Worm (Caenorhabditis elegans) whole organism, early embryonic: Measurements from ENCODE around the gene epg-3.

Experiments used
- B0310.2 ChIP-seq: sonication (generic microtip); optimal IDR thresholded peaks from 2 replicates; lab custom pipeline; 2016; ENCODE audit warnings: mild to moderate bottlenecking, missing genetic modification characterization, missing compliant biosample characterization
- F13C5.2 ChIP-seq: sonication (generic microtip); optimal IDR thresholded peaks from 2 replicates; lab custom pipeline; 2017; ENCODE audit warnings: mild to moderate bottlenecking, missing genetic modification characterization, inconsistent platforms, missing compliant biosample characterization
- aly-1 ChIP-seq: sonication (generic microtip); optimal IDR thresholded peaks from 2 replicates; lab custom pipeline; 2016; ENCODE audit warnings: missing genetic modification characterization, missing compliant biosample characterization
- ama-1 ChIP-seq: fragments of 150-350 bp; optimal IDR thresholded peaks from 2 replicates; lab custom pipeline; 2014
- ceh-13 ChIP-seq: fragments of 200-800 bp; sonication (Bioruptor generic); optimal IDR thresholded peaks from 2 replicates; lab custom pipeline; 2018; ENCODE audit warnings: mild to moderate bottlenecking, missing genetic modification characterization, missing compliant biosample characterization
- ceh-36 ChIP-seq: sonication (generic microtip); optimal IDR thresholded peaks from 2 replicates; lab custom pipeline; 2016; ENCODE audit warnings: missing genetic modification characterization, inconsistent platforms, missing compliant biosample characterization
- ets-7 ChIP-seq: sonication (generic microtip); optimal IDR thresholded peaks from 2 replicates; lab custom pipeline; 2016; ENCODE audit warnings: missing genotype, missing genetic modification characterization, missing compliant biosample characterization
- flt-1 ChIP-seq: fragments of 200-800 bp; sonication (Bioruptor generic); IDR thresholded peaks from 2 replicates; pipeline ENCODE4 v1.3.6; 2022; ENCODE audit warnings: missing genetic modification characterization, missing compliant biosample characterization
- hmbx-1 ChIP-seq: sonication (generic microtip); optimal IDR thresholded peaks from 2 replicates; lab custom pipeline; 2016; ENCODE audit warnings: mild to moderate bottlenecking, missing genetic modification characterization, missing compliant biosample characterization
- hmg-4 ChIP-seq: fragments of 200-800 bp; sonication (Bioruptor generic); optimal IDR thresholded peaks from 2 replicates; lab custom pipeline; 2018; ENCODE audit warnings: mild to moderate bottlenecking, missing genetic modification characterization, missing compliant biosample characterization
- hnd-1 ChIP-seq: sonication (generic microtip); optimal IDR thresholded peaks from 2 replicates; lab custom pipeline; 2016; ENCODE audit warnings: missing genetic modification characterization, missing compliant biosample characterization
- pes-1 ChIP-seq: fragments of 200-800 bp; sonication (Bioruptor generic); IDR thresholded peaks from 2 replicates; pipeline ENCODE4 v1.3.6; 2022; ENCODE audit warnings: missing genetic modification reagents, missing genetic modification characterization, missing compliant biosample characterization
- scrt-1 ChIP-seq: fragments of 200-800 bp; sonication (Bioruptor generic); IDR thresholded peaks from 2 replicates; pipeline ENCODE4 v1.3.6; 2022; ENCODE audit warnings: missing genetic modification characterization, missing compliant biosample characterization
- sea-1 ChIP-seq: fragments of 200-800 bp; sonication (Bioruptor generic); conservative IDR thresholded peaks from 2 replicates; pipeline ENCODE4 v1.3.6; 2022; ENCODE audit warnings: missing genetic modification characterization, missing compliant biosample characterization
- tbx-11 ChIP-seq: fragments of 200-800 bp; sonication (Bioruptor generic); IDR thresholded peaks from 2 replicates; pipeline ENCODE4 v1.3.6; 2022; ENCODE audit warnings: missing genetic modification characterization, missing compliant biosample characterization
- tbx-37 ChIP-seq: fragments of 200-800 bp; sonication (Bioruptor generic); conservative IDR thresholded peaks from 2 replicates; pipeline ENCODE4 v1.3.6; 2022; ENCODE audit warnings: missing genetic modification reagents, missing genetic modification characterization, missing compliant biosample characterization
- tra-4 ChIP-seq: sonication (generic microtip); optimal IDR thresholded peaks from 2 replicates; lab custom pipeline; 2017; ENCODE audit warnings: missing genetic modification characterization, missing compliant biosample characterization

The epg-3 gene

DNA sequence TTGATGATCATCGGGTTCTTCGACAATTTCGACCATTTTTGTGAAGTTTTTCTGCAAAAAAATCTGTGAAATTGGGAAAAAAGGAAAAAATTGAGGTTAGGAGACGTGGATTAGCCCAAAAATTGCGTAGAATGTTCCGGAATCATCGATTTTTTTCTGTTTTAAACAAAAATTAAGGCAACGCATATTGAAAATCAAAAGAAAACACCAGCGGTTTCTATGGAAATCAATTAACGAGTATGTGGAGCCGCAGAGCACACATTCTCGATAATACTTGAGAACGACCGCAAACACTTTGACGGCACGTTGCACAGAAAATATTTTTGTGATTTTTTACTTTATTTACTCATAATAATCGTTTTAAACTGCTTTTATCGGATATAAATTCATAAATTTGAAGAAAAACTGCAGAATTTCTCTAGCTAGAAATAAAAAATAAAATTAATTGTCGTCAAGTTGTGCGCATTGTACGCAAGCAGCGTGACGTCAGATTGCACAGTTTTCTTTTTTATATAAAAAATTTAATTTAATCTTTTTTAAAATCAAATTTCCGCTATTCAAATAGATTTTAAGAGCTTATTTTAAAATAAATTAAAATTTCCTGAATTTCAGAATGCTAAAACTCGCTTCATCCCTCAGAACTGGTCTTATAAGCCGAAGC lies 8.4 kb upstream of the epg-3 start, which contains the start of the genes npp-25 and mrps-10:
npp-25 (minus strand) TSS at position 51 of the 661 bp plus-strand sequence.
mrps-10 (plus strand) TSS at position 611 of the 661 bp plus-strand sequence.
- no peak for TF ChIP-seq sea-1
- no peak for TF ChIP-seq tbx-11 (GFP tag; lab: Robert Waterston, UW)
- peak; percentile 26 for TF ChIP-seq F13C5.2 (tag; lab: Kevin White, UChicago)
- no peak for TF ChIP-seq flt-1 (GFP tag; lab: Robert Waterston, UW)
- TF ChIP-seq ceh-36 (tag; lab: Kevin White, UChicago): no peak
- TF ChIP-seq pes-1: no peak
- TF ChIP-seq ets-7 (tag; lab: Kevin White, UChicago): no peak
- TF ChIP-seq hnd-1 (tag; lab: Kevin White, UChicago): no peak

DNA sequence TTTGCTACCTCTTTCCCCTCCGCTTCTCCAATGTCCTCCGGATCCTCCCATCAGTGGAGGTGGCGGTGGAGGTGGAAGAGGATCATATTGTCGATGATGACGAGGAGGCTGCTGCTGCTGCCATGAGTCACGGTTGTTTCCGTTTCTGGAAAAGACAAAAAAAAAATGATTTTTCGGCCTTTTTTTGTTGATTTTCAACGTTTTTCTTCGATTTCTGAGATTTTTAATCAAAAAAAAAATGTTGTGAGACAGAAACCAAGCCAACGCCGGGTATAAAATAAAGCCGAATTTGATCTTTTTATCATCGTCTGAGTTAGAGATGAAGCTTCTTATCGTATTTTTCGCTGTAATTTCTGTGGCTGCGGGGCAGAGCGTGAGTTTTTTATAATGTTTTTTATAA lies 4.9 kb upstream of the epg-3 start, which contains the start of gene Y37D8A.19:
Y37D8A.19 (plus strand) TSS at position 301 of the 400 bp plus-strand sequence.
- no peak for TF ChIP-seq F13C5.2 (tag; lab: Kevin White, UChicago)
- no peak for TF ChIP-seq tbx-11 (GFP tag; lab: Robert Waterston, UW)
- TF ChIP-seq ceh-36 (tag; lab: Kevin White, UChicago): no peak
- no peak for TF ChIP-seq tbx-37 (GFP tag; lab: Robert Waterston, UW)
- no peak for TF ChIP-seq ets-7 (tag; lab: Kevin White, UChicago)
- no peak for TF ChIP-seq ama-1 (lab: Kevin White, UChicago)
- no peak for TF ChIP-seq hnd-1 (tag; lab: Kevin White, UChicago)
- no peak for TF ChIP-seq hmg-4
- no peak for TF ChIP-seq hmbx-1 (tag; lab: Kevin White, UChicago)
- no peak for TF ChIP-seq flt-1 (GFP tag; lab: Robert Waterston, UW)
- no peak for TF ChIP-seq pes-1
- no peak for TF ChIP-seq ceh-13 (GFP tag; lab: Kevin White, UChicago)
- TF ChIP-seq tra-4: no peak
- TF ChIP-seq sea-1: no peak
- TF ChIP-seq aly-1 (tag; lab: Kevin White, UChicago): no peak
- TF ChIP-seq scrt-1: no peak
- no peak for TF ChIP-seq B0310.2 (tag; lab: Kevin White, UChicago)

DNA sequence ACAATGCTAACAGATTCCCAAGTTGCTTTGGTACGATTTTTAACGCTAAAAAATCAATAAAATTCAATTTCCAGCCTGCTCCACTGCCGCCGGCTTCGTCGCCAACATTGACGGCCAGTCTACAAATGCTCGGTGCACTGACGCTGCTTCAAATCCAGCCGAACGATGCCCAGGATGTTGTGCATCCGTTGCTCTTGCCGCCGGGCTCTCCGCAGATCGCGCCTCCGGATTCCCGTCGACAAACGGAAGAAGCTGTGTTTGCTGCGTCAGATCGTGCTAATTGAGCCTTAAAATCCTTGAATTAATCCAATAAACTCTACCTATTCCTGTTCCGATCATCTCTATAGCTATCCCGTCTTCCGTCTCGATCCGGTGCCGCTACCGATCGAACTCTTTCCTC lies 3.4 kb upstream of the epg-3 start:
- TF ChIP-seq hmg-4 (no peak), sea-1 (no peak)

DNA sequence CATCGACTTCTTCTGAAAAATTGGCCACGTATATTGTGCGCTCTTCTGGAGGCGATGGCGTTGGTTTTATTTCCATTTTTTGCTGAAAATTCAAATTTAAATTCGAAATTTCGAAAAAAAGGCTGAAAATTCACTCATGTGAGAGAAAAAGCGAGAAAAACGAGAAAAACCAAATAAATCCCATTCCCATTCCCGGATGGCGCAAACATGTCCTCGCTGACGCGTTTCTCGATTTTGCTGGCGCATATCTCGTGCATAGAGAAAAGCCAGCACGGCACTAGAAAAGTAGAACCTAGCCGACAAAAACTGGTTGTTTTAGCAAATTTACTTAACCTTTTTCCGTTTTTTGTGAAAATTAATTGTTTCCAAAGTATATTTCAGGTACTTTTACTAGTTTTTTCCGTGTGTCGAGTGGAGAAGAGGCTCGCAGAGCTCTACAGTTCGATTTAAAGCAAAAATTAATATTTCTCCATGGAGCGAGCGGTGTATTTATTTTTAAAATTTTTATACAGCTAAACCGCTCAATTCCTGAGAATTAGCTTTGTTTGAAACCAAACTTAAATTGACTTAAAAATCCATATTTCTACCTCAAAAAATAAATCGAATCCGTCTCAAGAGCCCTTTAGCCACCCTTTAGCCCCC lies 2.6 kb upstream of the epg-3 start, which contains the start of gene rbm-7:
rbm-7 (minus strand) TSS at position 82 of the 642 bp plus-strand sequence.
- no peak for TF ChIP-seq tbx-11 (GFP tag; lab: Robert Waterston, UW)
- TF ChIP-seq F13C5.2 (tag; lab: Kevin White, UChicago): no peak
- no peak for TF ChIP-seq pes-1
- TF ChIP-seq ceh-13 (GFP tag; lab: Kevin White, UChicago): no peak
- no peak for TF ChIP-seq B0310.2 (tag; lab: Kevin White, UChicago)
- TF ChIP-seq hnd-1 (tag; lab: Kevin White, UChicago): no peak
- no peak for TF ChIP-seq ceh-36 (tag; lab: Kevin White, UChicago)
- no peak for TF ChIP-seq scrt-1

DNA sequence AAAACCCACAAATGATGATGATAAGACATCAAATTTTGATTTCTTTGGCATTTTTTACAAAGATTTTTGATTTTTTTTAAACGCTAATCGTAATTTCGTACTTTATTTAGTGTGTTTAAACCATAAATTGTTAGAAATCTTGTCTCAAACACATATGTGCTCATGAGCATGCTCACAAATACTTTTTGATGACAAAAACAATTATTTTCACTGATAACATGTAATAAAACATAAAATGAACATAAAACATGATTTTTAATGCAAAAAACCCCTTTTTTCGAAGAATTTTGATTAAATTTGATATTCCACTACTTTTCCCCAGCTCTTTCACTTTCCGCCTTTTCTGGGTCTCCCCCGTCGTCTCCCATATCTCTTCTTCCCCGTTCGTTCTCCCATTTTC lies 1.7 kb upstream of the epg-3 start:
- TF ChIP-seq ama-1 (lab: Kevin White, UChicago) (no peak), pes-1 (no peak), hmbx-1 (tag; lab: Kevin White, UChicago) (no peak), sea-1 (no peak), tbx-11 (GFP tag; lab: Robert Waterston, UW) (no peak), ceh-36 (tag; lab: Kevin White, UChicago) (no peak), ceh-13 (GFP tag; lab: Kevin White, UChicago) (no peak), scrt-1 (no peak)

DNA sequence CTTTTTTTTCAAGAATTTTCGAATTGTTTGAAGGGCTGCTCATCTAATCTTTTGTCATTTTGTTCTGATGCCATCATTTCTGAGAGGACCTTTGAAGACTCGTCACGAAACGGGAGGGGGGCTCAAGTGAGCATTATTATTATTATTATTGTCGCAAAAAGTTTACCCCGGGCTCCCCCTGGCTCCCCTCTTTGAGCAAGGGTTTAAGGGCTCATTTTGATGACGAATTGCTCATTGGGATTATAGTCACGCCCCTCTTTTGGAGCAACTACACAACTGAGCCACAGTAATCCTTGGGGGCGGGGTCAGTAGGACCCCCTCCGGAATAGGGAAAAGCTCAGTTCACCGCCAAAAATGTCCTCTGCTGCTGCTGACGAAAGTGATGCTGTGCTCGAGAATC lies 7.8 kb downstream of the epg-3 start, which contains the start of gene unc-25:
unc-25 (plus strand) TSS at position 345 of the 400 bp plus-strand sequence.
- TF ChIP-seq ets-7 (tag; lab: Kevin White, UChicago) (no peak), sea-1 (no peak), tbx-37 (GFP tag; lab: Robert Waterston, UW) (no peak), B0310.2 (tag; lab: Kevin White, UChicago) (no peak), flt-1 (GFP tag; lab: Robert Waterston, UW) (no peak)

DNA sequence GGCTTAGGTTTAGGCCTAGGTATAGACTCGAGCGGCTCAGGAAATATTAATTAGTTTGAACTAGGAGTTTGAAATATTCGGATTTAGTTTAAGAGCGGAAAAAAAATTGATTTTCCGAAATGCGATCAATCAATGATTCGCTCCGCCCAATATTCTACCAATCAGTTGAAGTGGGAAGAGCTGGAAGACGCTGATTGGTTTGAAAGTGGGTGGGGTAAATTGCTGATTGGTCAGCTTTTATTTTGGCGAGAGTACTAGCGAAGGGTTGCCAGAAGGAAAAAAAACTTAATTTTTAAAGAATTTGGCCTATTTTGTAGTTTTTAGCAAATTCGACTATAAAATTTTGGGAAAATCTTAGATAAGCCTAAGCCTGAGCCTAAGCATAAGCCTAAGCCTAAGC lies 9.5 kb downstream of the epg-3 start:
- TF ChIP-seq tbx-11 (GFP tag; lab: Robert Waterston, UW) (no peak), pes-1 (no peak), sea-1 (no peak), aly-1 (tag; lab: Kevin White, UChicago) (no peak), ceh-36 (tag; lab: Kevin White, UChicago) (no peak), hmg-4 (no peak), ceh-13 (GFP tag; lab: Kevin White, UChicago) (no peak), flt-1 (GFP tag; lab: Robert Waterston, UW) (no peak), hnd-1 (tag; lab: Kevin White, UChicago) (no peak), tbx-37 (GFP tag; lab: Robert Waterston, UW) (no peak), hmbx-1 (tag; lab: Kevin White, UChicago) (no peak), scrt-1 (no peak), ets-7 (tag; lab: Kevin White, UChicago) (no peak), F13C5.2 (tag; lab: Kevin White, UChicago) (no peak), B0310.2 (tag; lab: Kevin White, UChicago) (no peak)
